Fruit fly (Drosophila melanogaster): ENCODE measurements around the gene betaTub97EF.

The betaTub97EF gene

DNA sequence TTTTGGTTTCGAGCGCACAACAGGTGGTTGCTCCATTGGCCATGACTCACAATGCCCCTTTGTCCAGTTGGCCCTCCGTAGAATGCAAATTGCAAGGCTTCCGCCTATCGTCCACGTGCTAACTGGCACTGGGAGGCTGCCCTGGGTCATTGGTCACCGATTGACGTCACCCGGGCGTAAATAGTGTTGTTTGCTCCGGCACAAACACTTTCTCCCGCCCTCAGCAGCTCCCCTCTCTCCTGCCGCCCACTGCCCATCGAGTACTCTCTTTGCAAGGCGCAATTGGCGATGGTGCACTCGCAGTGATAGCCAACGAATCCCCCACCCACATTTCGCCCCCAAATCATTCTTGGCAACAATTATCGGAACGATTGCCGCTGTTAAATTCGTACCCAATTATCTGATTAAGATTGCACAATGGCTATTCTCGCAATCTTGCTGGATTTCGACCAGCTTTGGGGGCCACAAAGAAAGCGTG is 61.4 kb downstream of the betaTub97EF start (continued):
- TF ChIP-seq slbo (GFP tag; IDR thresholded peaks at IDR 0.05) = 0 out of 2 replicates have a peak, but pooled peaks have one; percentile 7
- 0 out of 3 replicates have a peak, but pooled peaks have one; percentile 13 for TF ChIP-seq CG14860 (GFP tag; IDR thresholded peaks at IDR 0.05; ENCODE audit: partially characterized antibody)
- TF ChIP-seq lbe (GFP tag; optimal IDR thresholded peaks at IDR 0.05) = no peak
- no peak for TF ChIP-seq Hmr (GFP tag; optimal IDR thresholded peaks at IDR 0.05)
- TF ChIP-seq zfh1 (GFP tag; IDR thresholded peaks at IDR 0.05) = 0 out of 3 replicates have a peak, but pooled peaks have one; percentile 44
- no peak for TF ChIP-seq CG7372 (GFP tag; IDR thresholded peaks at IDR 0.05)
- TF ChIP-seq gsb (GFP tag; IDR thresholded peaks at IDR 0.05) = 0 out of 2 replicates have a peak, but pooled peaks have one; percentile 38
- TF ChIP-seq CG12942 (GFP tag; optimal IDR thresholded peaks at IDR 0.05) = no peak
- TF ChIP-seq Ets65A (GFP tag) = peak; percentile 70
- TF ChIP-seq YL-1 (GFP tag; optimal IDR thresholded peaks at IDR 0.05) = no peak
- 0 out of 2 replicates have a peak, but pooled peaks have one; percentile 17 for TF ChIP-seq wdn (GFP tag; IDR thresholded peaks at IDR 0.05)
- no peak for TF ChIP-seq CG3407 (GFP tag; optimal IDR thresholded peaks at IDR 0.05)
- TF ChIP-seq CG10543 (GFP tag; optimal IDR thresholded peaks at IDR 0.05) = no peak
- no peak for TF ChIP-seq Scr (GFP tag; IDR thresholded peaks at IDR 0.05; ENCODE audit: partially characterized antibody)
- TF ChIP-seq Atf3 (GFP tag; optimal IDR thresholded peaks at IDR 0.05) = no peak
- peak; percentile 45 for TF ChIP-seq Med (GFP tag)
- no peak for TF ChIP-seq CG5180 (GFP tag; optimal IDR thresholded peaks at IDR 0.05)
- TF ChIP-seq bigmax (GFP tag; optimal IDR thresholded peaks at IDR 0.05) = no peak
- no peak for TF ChIP-seq shn (GFP tag; optimal IDR thresholded peaks at IDR 0.05)
- no peak for TF ChIP-seq CG18599 (GFP tag; optimal IDR thresholded peaks at IDR 0.05)
- no peak for TF ChIP-seq ro (GFP tag; IDR thresholded peaks at IDR 0.05)
- TF ChIP-seq Antp (GFP tag; optimal IDR thresholded peaks at IDR 0.05) = no peak

DNA sequence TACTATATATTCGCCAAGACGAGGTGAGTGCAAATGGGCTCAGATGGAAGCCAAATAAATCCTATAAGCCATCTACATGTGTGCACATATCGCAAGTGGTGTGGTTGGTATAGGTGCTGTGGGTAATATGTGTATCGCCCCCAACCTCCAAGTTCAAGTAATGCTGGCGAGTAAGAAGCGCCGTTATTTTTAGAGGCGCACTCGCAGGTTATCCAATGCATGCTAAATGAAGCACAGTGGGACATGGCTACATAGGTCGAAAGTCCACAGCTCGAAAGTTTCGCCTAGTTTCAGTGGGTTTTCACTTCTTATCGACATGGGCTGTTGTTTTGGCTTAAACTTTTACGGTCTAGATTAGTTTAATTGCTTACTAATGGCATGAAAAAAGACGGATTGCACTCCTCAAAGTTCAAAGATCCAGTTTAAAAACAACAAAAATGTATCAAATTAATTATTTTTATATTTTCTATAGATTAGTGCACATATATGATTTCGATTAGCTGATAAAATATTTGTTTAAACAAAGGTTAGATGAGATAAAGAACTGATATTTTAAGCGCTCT is 62.1 kb downstream of the betaTub97EF start:
- TF ChIP-seq Ravus (GFP tag; IDR thresholded peaks at IDR 0.05) (no peak), kah (GFP tag; optimal IDR thresholded peaks at IDR 0.05) (no peak), CG4617 (GFP tag; optimal IDR thresholded peaks at IDR 0.05; ENCODE audit: borderline replicate concordance) (no peak), sens (GFP tag) (peak; percentile 71), fu2 (GFP tag; optimal IDR thresholded peaks at IDR 0.05) (no peak), dysf (GFP tag; IDR thresholded peaks at IDR 0.05) (0 out of 3 replicates have a peak, but pooled peaks have one; percentile 14), H2.0 (GFP tag; IDR thresholded peaks at IDR 0.05) (no peak), CG2120 (GFP tag; optimal IDR thresholded peaks at IDR 0.05) (no peak), CG17361 (GFP tag; IDR thresholded peaks at IDR 0.05) (0 out of 3 replicates have a peak, but pooled peaks have one; percentile 34), CG12391 (tag; optimal IDR thresholded peaks at IDR 0.05) (no peak), CG18599 (GFP tag; optimal IDR thresholded peaks at IDR 0.05) (no peak), PHDP (tag; optimal IDR thresholded peaks at IDR 0.05) (no peak), CG14050 (GFP tag; IDR thresholded peaks at IDR 0.05) (no peak), Ets65A (GFP tag) (peak; percentile 64), CG9437 (GFP tag; optimal IDR thresholded peaks at IDR 0.05) (peak; percentile 17), grau (tag; optimal IDR thresholded peaks at IDR 0.05) (peak; percentile 41), CoRest (tag; optimal IDR thresholded peaks at IDR 0.05) (peak; percentile 22), az2 (GFP tag; optimal IDR thresholded peaks at IDR 0.05) (no peak), nmo (GFP tag; optimal IDR thresholded peaks at IDR 0.05) (peak; percentile 6), Dip2 (GFP tag; IDR thresholded peaks at IDR 0.05) (no peak), CG10147 (GFP tag; optimal IDR thresholded peaks at IDR 0.05) (no peak), CG15696 (tag; optimal IDR thresholded peaks at IDR 0.05) (no peak), Med (GFP tag) (peak; percentile 72), Drgx (GFP tag; IDR thresholded peaks at IDR 0.05) (0 out of 2 replicates have a peak, but pooled peaks have one; percentile 6), exex (tag; optimal IDR thresholded peaks at IDR 0.05) (peak; percentile 24), CG17829 (tag; optimal IDR thresholded peaks at IDR 0.05) (no peak), wek (GFP tag; optimal IDR thresholded peaks at IDR 0.05) (no peak)
